Fruit fly (Drosophila melanogaster): ENCODE measurements around the gene CG14073.

Gene CG14073

dm6 chr3L:18800100-18800841 lies 20.2 kb downstream of the CG14073 start (continued):
- TF ChIP-seq gem (tag; optimal IDR thresholded peaks at IDR 0.05) (no peak), onecut (GFP tag; IDR thresholded peaks at IDR 0.05) (no peak), CG15479 (GFP tag; optimal IDR thresholded peaks at IDR 0.05) (no peak), amos (GFP tag; IDR thresholded peaks at IDR 0.05; ENCODE audit: partially characterized antibody) (no peak), CG12769 (tag; optimal IDR thresholded peaks at IDR 0.05) (peak; percentile 86), CG6254 (GFP tag; optimal IDR thresholded peaks at IDR 0.05) (no peak), dmrt99B (tag; optimal IDR thresholded peaks at IDR 0.05) (no peak), CG3281 (GFP tag; optimal IDR thresholded peaks at IDR 0.05) (no peak), grau (tag; optimal IDR thresholded peaks at IDR 0.05) (no peak), nau (GFP tag; optimal IDR thresholded peaks at IDR 0.05) (no peak), Lim3 (GFP tag; IDR thresholded peaks at IDR 0.05) (no peak), ind (GFP tag; optimal IDR thresholded peaks at IDR 0.05) (no peak), CG8944 (GFP tag; optimal IDR thresholded peaks at IDR 0.05) (no peak), CG1792 (GFP tag; optimal IDR thresholded peaks at IDR 0.05) (no peak), CG4282 (GFP tag; optimal IDR thresholded peaks at IDR 0.05) (no peak), CG1529 (GFP tag; optimal IDR thresholded peaks at IDR 0.05) (no peak), CG7271 (tag; optimal IDR thresholded peaks at IDR 0.05) (no peak), lilli (GFP tag; optimal IDR thresholded peaks at IDR 0.05) (no peak), mld (GFP tag; IDR thresholded peaks at IDR 0.05; ENCODE audit: partially characterized antibody) (no peak), CG3065 (GFP tag; optimal IDR thresholded peaks at IDR 0.05) (no peak), Hsf (GFP tag; optimal IDR thresholded peaks at IDR 0.05) (no peak), sqz (GFP tag; optimal IDR thresholded peaks at IDR 0.05) (peak; percentile 16), crp (GFP tag; optimal IDR thresholded peaks at IDR 0.05) (no peak), CG9727 (GFP tag; optimal IDR thresholded peaks at IDR 0.05) (no peak), Bteb2 (GFP tag; optimal IDR thresholded peaks at IDR 0.05) (no peak), Stat92E (GFP tag; optimal IDR thresholded peaks at IDR 0.05) (no peak), ara (GFP tag; IDR thresholded peaks at IDR 0.05) (no peak), CG2199 (GFP tag; IDR thresholded peaks at IDR 0.05) (peak; percentile 56; the same call in 2 of the 3 replicates), pfk (GFP tag; optimal IDR thresholded peaks at IDR 0.05) (no peak), slou (GFP tag; optimal IDR thresholded peaks at IDR 0.05) (no peak), CG12744 (GFP tag; optimal IDR thresholded peaks at IDR 0.05) (no peak), tio (GFP tag; optimal IDR thresholded peaks at IDR 0.05) (no peak), CG7963 (GFP tag; IDR thresholded peaks at IDR 0.05; ENCODE audit: partially characterized antibody) (no peak), wdn (GFP tag; IDR thresholded peaks at IDR 0.05) (no peak), croc (GFP tag; conservative IDR thresholded peaks at IDR 0.05) (no peak), sisA (GFP tag; IDR thresholded peaks at IDR 0.05) (no peak), CG8281 (tag; optimal IDR thresholded peaks at IDR 0.05) (no peak), ham (GFP tag; IDR thresholded peaks at IDR 0.05) (no peak), CTCF (GFP tag; optimal IDR thresholded peaks at IDR 0.05) (no peak), Aef1 (GFP tag; IDR thresholded peaks at IDR 0.05) (0 out of 3 replicates have a peak, but pooled peaks have one; percentile 12), CG34422 (GFP tag; IDR thresholded peaks at IDR 0.05) (peak; percentile 20; the same call in 1 of the 3 replicates), nerfin-2 (GFP tag; IDR thresholded peaks at IDR 0.05; ENCODE audit: partially characterized antibody) (no peak), tna (GFP tag; IDR thresholded peaks at IDR 0.05; ENCODE audit: partially characterized antibody) (peak; percentile 33; the same call in 1 of the 2 replicates), chinmo (GFP tag; IDR thresholded peaks at IDR 0.05; ENCODE audit: partially characterized antibody) (peak; percentile 67; the same call in 2 of the 4 replicates), HLH54F (GFP tag; optimal IDR thresholded peaks at IDR 0.05) (no peak), ftz-f1 (GFP tag; optimal IDR thresholded peaks at IDR 0.05) (no peak), chn (GFP tag; optimal IDR thresholded peaks at IDR 0.05) (no peak), Pdp1 (GFP tag; optimal IDR thresholded peaks at IDR 0.05) (no peak), CG3407 (GFP tag; optimal IDR thresholded peaks at IDR 0.05) (no peak), bab2 (GFP tag; optimal IDR thresholded peaks at IDR 0.05) (no peak)

All from whole organism, embryonic.